Worm (Caenorhabditis elegans): ENCODE measurements around the gene B0035.18.
"Not testable (repeated sequence)": the region's sequence is repeated elsewhere in the genome, so short reads cannot be mapped to it uniquely, and the experiment has no call there.

Gene B0035.18

ce11 chrIV:11320500-11320899, 388 bp downstream of the B0035.18 start, which contains the start of gene edg-1:
TSS of gene edg-1 (plus strand) at chrIV:11320800.
- TF ChIP-seq lin-11 (tag; optimal IDR thresholded peaks at IDR 0.05) (no peak), hlh-6 (tag; optimal IDR thresholded peaks at IDR 0.05) (no peak), madf-2 (tag; optimal IDR thresholded peaks at IDR 0.05) (no peak), ceh-2 (tag; optimal IDR thresholded peaks at IDR 0.05) (no peak)

ce11 chrIV:11323666-11324065, 3.6 kb downstream of the B0035.18 start:
- TF ChIP-seq hlh-30 (tag; optimal IDR thresholded peaks at IDR 0.05; ENCODE audit: insufficient read depth) (no peak), fkh-10 (GFP tag; optimal IDR thresholded peaks at IDR 0.05) (no peak), hlh-15 (tag; optimal IDR thresholded peaks at IDR 0.05) (no peak), dve-1 (tag; optimal IDR thresholded peaks at IDR 0.05) (no peak), pros-1 (tag; optimal IDR thresholded peaks at IDR 0.05) (no peak), Y22D7AL.16 (tag; optimal IDR thresholded peaks at IDR 0.05) (no peak), ztf-16 (tag; optimal IDR thresholded peaks at IDR 0.05) (no peak), tbx-2 (tag; optimal IDR thresholded peaks at IDR 0.05) (no peak)

ce11 chrIV:11324741-11325140, 4.6 kb downstream of the B0035.18 start, which contains the start of gene his-48:
TSS of gene his-48 (plus strand) at chrIV:11324745.
- not testable (repeated sequence) for TF ChIP-seq nhr-232, pha-4, Y22D7AL.16 (tag; optimal IDR thresholded peaks at IDR 0.05)

- no peak for TF ChIP-seq che-1 (tag; optimal IDR thresholded peaks at IDR 0.05)
- no peak for TF ChIP-seq pax-1 (tag; optimal IDR thresholded peaks at IDR 0.05)
- no peak for TF ChIP-seq fax-1 (tag; optimal IDR thresholded peaks at IDR 0.05)
- TF ChIP-seq tbx-7 (tag; optimal IDR thresholded peaks at IDR 0.05): no peak
- TF ChIP-seq hlh-13 (GFP tag; optimal IDR thresholded peaks at IDR 0.05): no peak
- TF ChIP-seq ceh-18 (tag; optimal IDR thresholded peaks at IDR 0.05): no peak
Observed at ce11 chrIV:11326939-11327565, 6.9 kb downstream of the B0035.18 start, which contains the start of gene B0035.21. TSS of gene B0035.21 (plus strand) at chrIV:11327260.

ce11 chrIV:11329269-11329668, 9.2 kb downstream of the B0035.18 start, which contains the start of gene leo-1:
TSS of gene leo-1 (minus strand) at chrIV:11329369.
- TF ChIP-seq tbx-7 (tag; optimal IDR thresholded peaks at IDR 0.05) (no peak), sdc-2 (tag; optimal IDR thresholded peaks at IDR 0.05) (no peak), pat-9 (tag; optimal IDR thresholded peaks at IDR 0.05) (no peak), fkh-10 (GFP tag; optimal IDR thresholded peaks at IDR 0.05) (no peak), ceh-6 (GFP tag; optimal IDR thresholded peaks at IDR 0.05) (no peak), sox-4 (tag; optimal IDR thresholded peaks at IDR 0.05) (no peak), ceh-48 (tag; optimal IDR thresholded peaks at IDR 0.05) (no peak)

ce11 chrIV:11332751-11333150, 12.6 kb downstream of the B0035.18 start, which contains the start of gene sart-3:
TSS of gene sart-3 (minus strand) at chrIV:11332969.
- no peak for TF ChIP-seq unc-3 (GFP tag; conservative IDR thresholded peaks at IDR 0.05)
- no peak for TF ChIP-seq unc-3 (tag; optimal IDR thresholded peaks at IDR 0.05)
- no peak for TF ChIP-seq ceh-6 (GFP tag; optimal IDR thresholded peaks at IDR 0.05)
- TF ChIP-seq ttx-3 (tag; optimal IDR thresholded peaks at IDR 0.05): no peak
- no peak for TF ChIP-seq tbx-2 (tag; optimal IDR thresholded peaks at IDR 0.05)
- no peak for TF ChIP-seq pag-3 (tag; optimal IDR thresholded peaks at IDR 0.05; ENCODE audit: borderline replicate concordance)
- TF ChIP-seq nhr-232 (tag; optimal IDR thresholded peaks at IDR 0.05): no peak
- no peak for TF ChIP-seq ceh-22 (tag; optimal IDR thresholded peaks at IDR 0.05)
- TF ChIP-seq eyg-1 (tag; optimal IDR thresholded peaks at IDR 0.05): no peak
- TF ChIP-seq tbx-7 (tag; optimal IDR thresholded peaks at IDR 0.05): no peak
- TF ChIP-seq mec-3 (tag; optimal IDR thresholded peaks at IDR 0.05; ENCODE audit: borderline replicate concordance): no peak
- no peak for TF ChIP-seq ceh-31 (tag; optimal IDR thresholded peaks at IDR 0.05)
